Fruit fly (Drosophila melanogaster) whole organism, embryonic: Measurements from ENCODE around the gene CG43759.
A peak's percentile ranks its signal among the peaks of the same experiment; 100 is the strongest.

Experiments
- Abd-B ChIP-seq: fragments of 200-800 bp; sonication (Bioruptor generic); optimal IDR thresholded peaks from 2 replicates; lab custom pipeline; 2018; ENCODE audit warnings: missing biosample characterization, mild to moderate bottlenecking, missing genetic modification characterization, moderate library complexity
- Atf6 ChIP-seq: fragments of 200-800 bp; sonication (Bioruptor generic); IDR thresholded peaks from 2 replicates; pipeline ENCODE4 v1.3.6; 2022; ENCODE audit warnings: missing biosample characterization, missing genetic modification characterization
- CG10366 ChIP-seq: fragments of 200-800 bp; sonication (Bioruptor generic); IDR thresholded peaks from 2 replicates; pipeline ENCODE4 v1.3.6; 2022; ENCODE audit warnings: missing biosample characterization, missing genetic modification characterization
- CG10979 ChIP-seq: fragments of 200-800 bp; sonication (Bioruptor generic); optimal IDR thresholded peaks from 2 replicates; lab custom pipeline; 2018; ENCODE audit warnings: missing biosample characterization, mild to moderate bottlenecking, missing genetic modification characterization, moderate library complexity
- CG12744 ChIP-seq: fragments of 200-800 bp; sonication (Bioruptor generic); optimal IDR thresholded peaks from 2 replicates; lab custom pipeline; 2016; ENCODE audit warnings: missing biosample characterization, missing genetic modification characterization
- CG13775 ChIP-seq: fragments of 200-800 bp; sonication (Bioruptor generic); optimal IDR thresholded peaks from 3 replicates; lab custom pipeline; 2017; ENCODE audit warnings: missing biosample characterization, mild to moderate bottlenecking, missing genetic modification characterization
- CG14014 ChIP-seq: fragments of 200-800 bp; sonication (Bioruptor generic); IDR thresholded peaks from 2 replicates; pipeline ENCODE4 v1.3.6; 2022; ENCODE audit warnings: missing biosample characterization, missing genetic modification characterization
- CG1602 ChIP-seq: fragments of 200-800 bp; sonication (Bioruptor generic); optimal IDR thresholded peaks from 3 replicates; lab custom pipeline; 2016; ENCODE audit warnings: missing biosample characterization, missing genetic modification characterization
- CG17568 ChIP-seq: fragments of 200-800 bp; sonication (Bioruptor generic); optimal IDR thresholded peaks from 2 replicates; lab custom pipeline; 2018; ENCODE audit warnings: missing biosample characterization, mild to moderate bottlenecking, missing genetic modification characterization, moderate library complexity
- CG2199 ChIP-seq: fragments of 200-800 bp; sonication (Bioruptor generic); IDR thresholded peaks from 3 replicates; pipeline ENCODE4 v1.3.6; 2022; ENCODE audit warnings: missing biosample characterization, missing genetic modification characterization
- CG31224 ChIP-seq: fragments of 200-800 bp; sonication (Bioruptor generic); IDR thresholded peaks from 2 replicates; pipeline ENCODE4 v1.3.6; 2022; ENCODE audit warnings: missing biosample characterization, missing genetic modification characterization
- CG4404 ChIP-seq: fragments of 200-800 bp; sonication (Bioruptor generic); IDR thresholded peaks from 2 replicates; pipeline ENCODE4 v1.3.6; 2022; ENCODE audit warnings: missing biosample characterization, missing genetic modification characterization
- CG4617 ChIP-seq: fragments of 200-800 bp; sonication (Bioruptor generic); optimal IDR thresholded peaks from 3 replicates; lab custom pipeline; 2016; ENCODE audit warnings: missing biosample characterization, missing genetic modification characterization, borderline replicate concordance
- CG5180 ChIP-seq: fragments of 200-800 bp; sonication (Bioruptor generic); optimal IDR thresholded peaks from 3 replicates; lab custom pipeline; 2017; ENCODE audit warnings: missing biosample characterization, missing genetic modification characterization, mild to moderate bottlenecking, moderate library complexity, missing genetic modification reagents
- CG6254 ChIP-seq: fragments of 200-800 bp; sonication (Bioruptor generic); optimal IDR thresholded peaks from 3 replicates; lab custom pipeline; 2017; ENCODE audit warnings: mild to moderate bottlenecking, missing biosample characterization, missing genetic modification reagents, missing genetic modification characterization
- CG7786 ChIP-seq: fragments of 200-800 bp; sonication (Bioruptor generic); optimal IDR thresholded peaks from 2 replicates; lab custom pipeline; 2016; ENCODE audit warnings: missing biosample characterization, missing genetic modification characterization
- CG8478 ChIP-seq: fragments of >200 bp; optimal IDR thresholded peaks from 2 replicates; lab custom pipeline; 2018
- CG8924 ChIP-seq: fragments of 200-800 bp; optimal IDR thresholded peaks from 3 replicates; lab custom pipeline; 2019; ENCODE audit warnings: missing biosample characterization, mild to moderate bottlenecking, missing genetic modification characterization, moderate library complexity
- Dbx ChIP-seq: fragments of 200-800 bp; sonication (Bioruptor generic); IDR thresholded peaks from 3 replicates; pipeline ENCODE4 v1.3.6; 2022; ENCODE audit warnings: missing biosample characterization, missing genetic modification characterization
- Dek ChIP-seq: fragments of 200-800 bp; sonication (Bioruptor generic); optimal IDR thresholded peaks from 3 replicates; lab custom pipeline; 2019; ENCODE audit warnings: missing biosample characterization, mild to moderate bottlenecking, missing genetic modification characterization, moderate library complexity
- Doc2 ChIP-seq: fragments of 200-800 bp; sonication (Bioruptor generic); IDR thresholded peaks from 2 replicates; pipeline ENCODE4 v1.3.6; 2022; ENCODE audit warnings: missing biosample characterization, missing genetic modification characterization
- Hey ChIP-seq: fragments of 200-800 bp; sonication (Bioruptor generic); optimal IDR thresholded peaks from 3 replicates; lab custom pipeline; 2018; ENCODE audit warnings: missing biosample characterization, mild to moderate bottlenecking, missing genetic modification characterization
- Hmx ChIP-seq: fragments of 200-800 bp; sonication (Bioruptor generic); optimal IDR thresholded peaks from 2 replicates; lab custom pipeline; 2016; ENCODE audit warnings: missing biosample characterization, missing genetic modification characterization
- Lhr ChIP-seq: fragments of 200-800 bp; sonication (Bioruptor generic); optimal IDR thresholded peaks from 3 replicates; lab custom pipeline; 2017; ENCODE audit warnings: mild to moderate bottlenecking, missing biosample characterization, missing genetic modification reagents, missing genetic modification characterization
- Lpt ChIP-seq: fragments of >200 bp; optimal IDR thresholded peaks from 2 replicates; lab custom pipeline; 2018; ENCODE audit warnings: missing biosample characterization, missing genetic modification characterization
- Myb ChIP-seq: fragments of 200-800 bp; sonication (Bioruptor generic); optimal IDR thresholded peaks from 2 replicates; lab custom pipeline; 2016; ENCODE audit warnings: missing biosample characterization, missing genetic modification characterization
- YL-1 ChIP-seq: fragments of 200-800 bp; sonication (Bioruptor generic); optimal IDR thresholded peaks from 3 replicates; lab custom pipeline; 2017; ENCODE audit warnings: missing biosample characterization, mild to moderate bottlenecking, missing genetic modification characterization
- ara ChIP-seq: fragments of 200-800 bp; sonication (Bioruptor generic); IDR thresholded peaks from 2 replicates; pipeline ENCODE4 v1.3.6; 2022; ENCODE audit warnings: missing biosample characterization, missing genetic modification characterization
- bigmax ChIP-seq: fragments of 200-800 bp; sonication (Bioruptor generic); optimal IDR thresholded peaks from 2 replicates; lab custom pipeline; 2018; ENCODE audit warnings: missing biosample characterization, mild to moderate bottlenecking, missing genetic modification characterization
- btn ChIP-seq: fragments of 200-800 bp; sonication (Bioruptor generic); optimal IDR thresholded peaks from 2 replicates; lab custom pipeline; 2016; ENCODE audit warnings: missing biosample characterization, missing genetic modification characterization
- chinmo ChIP-seq: fragments of 200-800 bp; sonication (Bioruptor generic); IDR thresholded peaks from 4 replicates; pipeline ENCODE4 v1.3.6; 2022; ENCODE audit warnings: missing biosample characterization, missing genetic modification characterization; ENCODE audit not compliant: partially characterized antibody
- cwo ChIP-seq: fragments of 200-800 bp; sonication (Bioruptor generic); optimal IDR thresholded peaks from 3 replicates; lab custom pipeline; 2017; ENCODE audit warnings: missing biosample characterization, missing genetic modification characterization, mild to moderate bottlenecking, moderate library complexity, missing genetic modification reagents
- dan ChIP-seq: fragments of 200-800 bp; sonication (Bioruptor generic); IDR thresholded peaks from 2 replicates; pipeline ENCODE4 v1.3.6; 2022; ENCODE audit warnings: missing biosample characterization, missing genetic modification characterization
- en ChIP-seq: fragments of 200-800 bp; sonication (Bioruptor generic); optimal IDR thresholded peaks from 2 replicates; lab custom pipeline; 2016; ENCODE audit warnings: missing biosample characterization, missing genetic modification characterization
- gfzf ChIP-seq: fragments of 200-800 bp; sonication (Bioruptor generic); optimal IDR thresholded peaks from 2 replicates; lab custom pipeline; 2016; ENCODE audit warnings: missing biosample characterization, mild to moderate bottlenecking, missing genetic modification characterization, moderate library complexity
- gt ChIP-seq: fragments of 200-800 bp; sonication (Bioruptor generic); IDR thresholded peaks from 2 replicates; pipeline ENCODE4 v1.3.6; 2022; ENCODE audit warnings: missing biosample characterization, missing genetic modification characterization
- ham ChIP-seq: fragments of 200-800 bp; sonication (Bioruptor generic); IDR thresholded peaks from 2 replicates; pipeline ENCODE4 v1.3.6; 2022; ENCODE audit warnings: missing biosample characterization, missing genetic modification characterization
- kah ChIP-seq: fragments of 200-800 bp; sonication (Bioruptor generic); optimal IDR thresholded peaks from 2 replicates; lab custom pipeline; 2018; ENCODE audit warnings: missing biosample characterization, mild to moderate bottlenecking, missing genetic modification characterization
- kay ChIP-seq: fragments of 200-800 bp; sonication (Bioruptor generic); optimal IDR thresholded peaks from 2 replicates; lab custom pipeline; 2016; ENCODE audit warnings: missing biosample characterization, missing genetic modification characterization
- maf-S ChIP-seq: fragments of 200-800 bp; sonication (Bioruptor generic); optimal IDR thresholded peaks from 2 replicates; lab custom pipeline; 2016; ENCODE audit warnings: missing biosample characterization, missing genetic modification characterization
- mam ChIP-seq: fragments of 200-800 bp; sonication (Bioruptor generic); optimal IDR thresholded peaks from 3 replicates; lab custom pipeline; 2016; ENCODE audit warnings: missing biosample characterization, missing genetic modification characterization
- nom ChIP-seq: fragments of 200-800 bp; sonication (Bioruptor generic); optimal IDR thresholded peaks from 2 replicates; lab custom pipeline; 2017; ENCODE audit warnings: missing biosample characterization, missing genetic modification characterization, mild to moderate bottlenecking, moderate library complexity, missing genetic modification reagents
- pita ChIP-seq: fragments of 200-800 bp; sonication (Bioruptor generic); optimal IDR thresholded peaks from 2 replicates; lab custom pipeline; 2017; ENCODE audit warnings: missing biosample characterization, mild to moderate bottlenecking, missing genetic modification characterization
- ranshi ChIP-seq: fragments of 200-800 bp; sonication (Bioruptor generic); IDR thresholded peaks from 2 replicates; pipeline ENCODE4 v1.3.6; 2022; ENCODE audit warnings: missing biosample characterization, missing genetic modification characterization
- slou ChIP-seq: fragments of 200-800 bp; sonication (Bioruptor generic); optimal IDR thresholded peaks from 3 replicates; lab custom pipeline; 2016; ENCODE audit warnings: missing biosample characterization, missing genetic modification characterization
- slp2 ChIP-seq: fragments of 200-800 bp; sonication (Bioruptor generic); optimal IDR thresholded peaks from 2 replicates; lab custom pipeline; 2016; ENCODE audit warnings: missing biosample characterization, missing genetic modification characterization
- sr ChIP-seq: fragments of 200-800 bp; sonication (Bioruptor generic); IDR thresholded peaks from 3 replicates; pipeline ENCODE4 v1.3.6; 2022; ENCODE audit warnings: missing biosample characterization, missing genetic modification characterization
- sug ChIP-seq: fragments of 200-800 bp; optimal IDR thresholded peaks from 2 replicates; lab custom pipeline; 2019; ENCODE audit warnings: missing biosample characterization, mild to moderate bottlenecking, missing genetic modification characterization, moderate library complexity
- vvl ChIP-seq: fragments of 200-800 bp; sonication (Bioruptor generic); IDR thresholded peaks from 2 replicates; pipeline ENCODE4 v1.3.6; 2022; ENCODE audit warnings: missing biosample characterization, missing genetic modification characterization
- yki ChIP-seq: fragments of >200 bp; optimal IDR thresholded peaks from 3 replicates; lab custom pipeline; 2018
- zen ChIP-seq: fragments of 200-800 bp; sonication (Bioruptor generic); optimal IDR thresholded peaks from 3 replicates; lab custom pipeline; 2018; ENCODE audit warnings: missing biosample characterization, mild to moderate bottlenecking, missing genetic modification characterization, moderate library complexity

The CG43759 gene

dm6 chrX:18951220-18951867, 21.2 kb downstream of the CG43759 start (continued):
- TF ChIP-seq Hey (tag; lab: Kevin White, UChicago) (no peak), Lpt (GFP tag; lab: Kevin White, UChicago) (no peak), Abd-B (GFP tag; lab: Kevin White, UChicago) (peak; percentile 79), kah (peak; percentile 35), Dbx (GFP tag; lab: Robert Waterston, UW) (peak; percentile 69; the same call in 2 of the 3 replicates), yki (lab: Kevin White, UChicago) (no peak), kay (GFP tag; lab: Kevin White, UChicago) (peak; percentile 64), CG4404 (GFP tag; lab: Robert Waterston, UW) (peak; percentile 66), dan (GFP tag; lab: Robert Waterston, UW) (peak; percentile 62), CG14014 (peak; percentile 83), CG7786 (peak; percentile 80), Hmx (no peak), slp2 (peak; percentile 79), CG10366 (GFP tag; lab: Robert Waterston, UW) (peak; percentile 72), cwo (GFP tag; lab: Kevin White, UChicago) (peak; percentile 30), CG17568 (GFP tag; lab: Kevin White, UChicago) (no peak), ham (GFP tag; lab: Robert Waterston, UW) (no peak), sr (GFP tag; lab: Robert Waterston, UW) (peak; percentile 89), CG8924 (tag; lab: Kevin White, UChicago) (peak; percentile 68), slou (GFP tag; lab: Kevin White, UChicago) (peak; percentile 76), CG2199 (GFP tag; lab: Robert Waterston, UW) (peak; percentile 75; the same call in 2 of the 3 replicates), CG8478 (lab: Kevin White, UChicago) (no peak), gfzf (GFP tag; lab: Kevin White, UChicago) (no peak), sug (peak; percentile 18), CG1602 (GFP tag; lab: Kevin White, UChicago) (peak; percentile 68), chinmo (GFP tag; lab: Robert Waterston, UW) (no peak), Myb (peak; percentile 41), zen (peak; percentile 76), btn (GFP tag; lab: Kevin White, UChicago) (peak; percentile 68), maf-S (GFP tag; lab: Kevin White, UChicago) (peak; percentile 46), CG12744 (GFP tag; lab: Kevin White, UChicago) (peak; percentile 61), pita (no peak), Atf6 (GFP tag; lab: Robert Waterston, UW) (peak; percentile 76), CG5180 (GFP tag; lab: Kevin White, UChicago) (peak; percentile 53), bigmax (GFP tag; lab: Kevin White, UChicago) (no peak), Dek (tag; lab: Kevin White, UChicago) (peak; percentile 25), en (GFP tag; lab: Kevin White, UChicago) (peak; percentile 48), CG10979 (tag; lab: Kevin White, UChicago) (peak; percentile 79), mam (peak; percentile 82), ranshi (peak; percentile 82; the same call in 1 of the 2 replicates), CG4617 (GFP tag; lab: Kevin White, UChicago) (peak; percentile 32), CG6254 (GFP tag; lab: Kevin White, UChicago) (peak; percentile 62), Lhr (GFP tag; lab: Kevin White, UChicago) (peak; percentile 13), YL-1 (GFP tag; lab: Kevin White, UChicago) (no peak), gt (peak; percentile 59), Doc2 (no peak), CG13775 (peak; percentile 58), vvl (peak; percentile 93), nom (GFP tag; lab: Kevin White, UChicago) (no peak), CG31224 (GFP tag; lab: Robert Waterston, UW) (peak; percentile 69), ara (GFP tag; lab: Robert Waterston, UW) (peak; percentile 89)
